Fruit fly (Drosophila melanogaster): Measurements from ENCODE around the gene Mnt.

Mnt gene

dm6 chrX:3686469-3687410, 15.1 kb downstream of the Mnt start (continued):
- peak; percentile 76 for TF ChIP-seq Ptx1 (GFP tag; IDR thresholded peaks at IDR 0.05)
- TF ChIP-seq Fer3 (tag; optimal IDR thresholded peaks at IDR 0.05), result peak; percentile 43
- TF ChIP-seq ttk (GFP tag; IDR thresholded peaks at IDR 0.05), result peak; percentile 66
- no peak for TF ChIP-seq Ravus (GFP tag; IDR thresholded peaks at IDR 0.05)
- peak; percentile 32 for TF ChIP-seq CG5245 (GFP tag; optimal IDR thresholded peaks at IDR 0.05)
- peak; percentile 79 for TF ChIP-seq CG6689 (GFP tag; IDR thresholded peaks at IDR 0.05)
- TF ChIP-seq crc (GFP tag; optimal IDR thresholded peaks at IDR 0.05), result peak; percentile 14
- TF ChIP-seq Bgb (GFP tag; IDR thresholded peaks at IDR 0.05; ENCODE audit: partially characterized antibody), result no peak
- peak; percentile 67 for TF ChIP-seq tap (tag; optimal IDR thresholded peaks at IDR 0.05)
- TF ChIP-seq CG11247 (GFP tag; IDR thresholded peaks at IDR 0.05), result peak; percentile 52
- TF ChIP-seq dmrt11E (tag; optimal IDR thresholded peaks at IDR 0.05), result peak; percentile 76
- peak; percentile 70; the same call in 1 of the 3 replicates for TF ChIP-seq otp (GFP tag; IDR thresholded peaks at IDR 0.05)
- TF ChIP-seq tll (GFP tag; optimal IDR thresholded peaks at IDR 0.05), result no peak
- no peak for TF ChIP-seq emc (GFP tag; optimal IDR thresholded peaks at IDR 0.05)
- TF ChIP-seq E2f1 (GFP tag; IDR thresholded peaks at IDR 0.05), result peak; percentile 67
- TF ChIP-seq grau (tag; optimal IDR thresholded peaks at IDR 0.05), result peak; percentile 99
- peak; percentile 26 for TF ChIP-seq NK7.1 (GFP tag; optimal IDR thresholded peaks at IDR 0.05)
- TF ChIP-seq CG1602 (GFP tag; optimal IDR thresholded peaks at IDR 0.05), result peak; percentile 40
- peak; percentile 20 for TF ChIP-seq Myb (GFP tag; optimal IDR thresholded peaks at IDR 0.05)
- TF ChIP-seq CG13296 (GFP tag; optimal IDR thresholded peaks at IDR 0.05), result peak; percentile 35
- TF ChIP-seq sug (tag; optimal IDR thresholded peaks at IDR 0.05), result no peak
- no peak for TF ChIP-seq Dfd (GFP tag; optimal IDR thresholded peaks at IDR 0.05)
- TF ChIP-seq dysf (GFP tag; IDR thresholded peaks at IDR 0.05), result peak; percentile 58; the same call in 2 of the 3 replicates
- TF ChIP-seq seq (GFP tag; IDR thresholded peaks at IDR 0.05), result 0 out of 2 replicates have a peak, but pooled peaks have one; percentile 25
- peak; percentile 44; the same call in 1 of the 2 replicates for TF ChIP-seq gt (GFP tag; IDR thresholded peaks at IDR 0.05)
- TF ChIP-seq CG7928 (GFP tag; optimal IDR thresholded peaks at IDR 0.05), result no peak
- peak; percentile 72 for TF ChIP-seq CHES-1-like (GFP tag; optimal IDR thresholded peaks at IDR 0.05)
- TF ChIP-seq CG15696 (tag; optimal IDR thresholded peaks at IDR 0.05), result peak; percentile 47
- TF ChIP-seq oc (tag; optimal IDR thresholded peaks at IDR 0.05), result peak; percentile 32
- TF ChIP-seq ham (GFP tag; IDR thresholded peaks at IDR 0.05), result no peak
- TF ChIP-seq CG14860 (GFP tag; IDR thresholded peaks at IDR 0.05; ENCODE audit: partially characterized antibody), result no peak
- peak; percentile 59 for TF ChIP-seq PHDP (tag; optimal IDR thresholded peaks at IDR 0.05)
- 0 out of 3 replicates have a peak, but pooled peaks have one; percentile 36 for TF ChIP-seq jigr1 (GFP tag; IDR thresholded peaks at IDR 0.05)
- peak; percentile 77 for TF ChIP-seq phol (tag; optimal IDR thresholded peaks at IDR 0.05)
- TF ChIP-seq ato (GFP tag; IDR thresholded peaks at IDR 0.05; ENCODE audit: partially characterized antibody), result no peak
- TF ChIP-seq CG30431 (GFP tag; optimal IDR thresholded peaks at IDR 0.05), result peak; percentile 32
- 0 out of 2 replicates have a peak, but pooled peaks have one; percentile 36 for TF ChIP-seq ap (GFP tag; IDR thresholded peaks at IDR 0.05)
- TF ChIP-seq Med (GFP tag), result peak; percentile 89
- peak; percentile 77 for TF ChIP-seq CG17328 (GFP tag; IDR thresholded peaks at IDR 0.05)
- peak; percentile 72 for TF ChIP-seq CG12391 (tag; optimal IDR thresholded peaks at IDR 0.05)
- TF ChIP-seq CG13287 (GFP tag; IDR thresholded peaks at IDR 0.05; ENCODE audit: partially characterized antibody), result no peak
- TF ChIP-seq gce (GFP tag; IDR thresholded peaks at IDR 0.05), result peak; percentile 72; the same call in 1 of the 3 replicates
- TF ChIP-seq CG1603 (tag; optimal IDR thresholded peaks at IDR 0.05), result peak; percentile 91
- TF ChIP-seq salm (tag; optimal IDR thresholded peaks at IDR 0.05), result peak; percentile 19
- peak; percentile 33; the same call in 1 of the 2 replicates for TF ChIP-seq CG4360 (GFP tag; IDR thresholded peaks at IDR 0.05)
- TF ChIP-seq trem (tag; optimal IDR thresholded peaks at IDR 0.05), result peak; percentile 68
- TF ChIP-seq CG3838 (GFP tag; optimal IDR thresholded peaks at IDR 0.05), result peak; percentile 54
- no peak for TF ChIP-seq al (GFP tag; IDR thresholded peaks at IDR 0.05)
- TF ChIP-seq CG8478 (optimal IDR thresholded peaks at IDR 0.05), result no peak
